Fruit fly (Drosophila melanogaster): Measurements from ENCODE around the gene CG7376.
A peak's percentile ranks its signal among the peaks of the same experiment; 100 is the strongest.

The CG7376 gene

dm6 chr3L:6215976-6216786 lies 42.1 kb downstream of the CG7376 start (continued):
- TF ChIP-seq CG16815 (GFP tag; optimal IDR thresholded peaks at IDR 0.05) (no peak), CG2116 (GFP tag; optimal IDR thresholded peaks at IDR 0.05) (peak; percentile 18), hbn (GFP tag; IDR thresholded peaks at IDR 0.05; ENCODE audit: partially characterized antibody) (no peak), Atf6 (GFP tag; IDR thresholded peaks at IDR 0.05) (0 out of 2 replicates have a peak, but pooled peaks have one; percentile 27), Hey (tag; optimal IDR thresholded peaks at IDR 0.05) (peak; percentile 33), CG8924 (tag; optimal IDR thresholded peaks at IDR 0.05) (peak; percentile 65), CG11504 (tag; optimal IDR thresholded peaks at IDR 0.05) (no peak), CG10267 (tag; optimal IDR thresholded peaks at IDR 0.05) (no peak), Oaz (GFP tag; IDR thresholded peaks at IDR 0.05) (no peak), cas (GFP tag; IDR thresholded peaks at IDR 0.05) (no peak), ato (GFP tag; IDR thresholded peaks at IDR 0.05; ENCODE audit: partially characterized antibody) (no peak), Meics (GFP tag; optimal IDR thresholded peaks at IDR 0.05) (peak; percentile 53), nom (GFP tag; optimal IDR thresholded peaks at IDR 0.05) (no peak), CG7928 (GFP tag; optimal IDR thresholded peaks at IDR 0.05) (no peak), CG4328 (GFP tag; optimal IDR thresholded peaks at IDR 0.05) (peak; percentile 57), CG17186 (GFP tag; optimal IDR thresholded peaks at IDR 0.05) (peak; percentile 4), HLHmδ (GFP tag; optimal IDR thresholded peaks at IDR 0.05) (peak; percentile 22), HHEX (GFP tag; optimal IDR thresholded peaks at IDR 0.05) (no peak), CG7987 (GFP tag; optimal IDR thresholded peaks at IDR 0.05) (peak; percentile 81), CG15011 (GFP tag; optimal IDR thresholded peaks at IDR 0.05) (peak; percentile 62), CG9817 (tag; optimal IDR thresholded peaks at IDR 0.05) (peak; percentile 10), wek (GFP tag; optimal IDR thresholded peaks at IDR 0.05) (peak; percentile 73), Mad (GFP tag; optimal IDR thresholded peaks at IDR 0.05) (no peak), bsh (GFP tag; optimal IDR thresholded peaks at IDR 0.05) (no peak), CG6254 (GFP tag; optimal IDR thresholded peaks at IDR 0.05) (peak; percentile 25), CG12744 (GFP tag; optimal IDR thresholded peaks at IDR 0.05) (no peak), CG5180 (GFP tag; optimal IDR thresholded peaks at IDR 0.05) (peak; percentile 64), CG34422 (GFP tag; IDR thresholded peaks at IDR 0.05) (peak; percentile 49; the same call in 1 of the 3 replicates), dmrt11E (tag; optimal IDR thresholded peaks at IDR 0.05) (peak; percentile 11), vnd (GFP tag; IDR thresholded peaks at IDR 0.05; ENCODE audit: partially characterized antibody) (no peak), Eip74EF (GFP tag; optimal IDR thresholded peaks at IDR 0.05) (no peak), Rfx (GFP tag; IDR thresholded peaks at IDR 0.05) (no peak), CG32767 (GFP tag; IDR thresholded peaks at IDR 0.05) (no peak), CG18619 (GFP tag; optimal IDR thresholded peaks at IDR 0.05) (peak; percentile 42), Dfd (GFP tag; optimal IDR thresholded peaks at IDR 0.05) (no peak), CG30403 (GFP tag; optimal IDR thresholded peaks at IDR 0.05) (no peak), CG15601 (tag; optimal IDR thresholded peaks at IDR 0.05) (no peak), CG2120 (GFP tag; optimal IDR thresholded peaks at IDR 0.05) (no peak), cg (GFP tag; optimal IDR thresholded peaks at IDR 0.05) (peak; percentile 43), Nf-YB (GFP tag; optimal IDR thresholded peaks at IDR 0.05) (peak; percentile 24), dan (GFP tag; IDR thresholded peaks at IDR 0.05) (no peak), CG12391 (tag; optimal IDR thresholded peaks at IDR 0.05) (peak; percentile 14), CG7357 (GFP tag; IDR thresholded peaks at IDR 0.05) (no peak), CG15514 (GFP tag; optimal IDR thresholded peaks at IDR 0.05) (peak; percentile 56), shn (GFP tag; optimal IDR thresholded peaks at IDR 0.05) (no peak), CG7786 (GFP tag; optimal IDR thresholded peaks at IDR 0.05) (no peak), CG17829 (tag; optimal IDR thresholded peaks at IDR 0.05) (no peak), Ada2b (GFP tag; IDR thresholded peaks at IDR 0.05) (no peak)
